Fruit fly (Drosophila melanogaster) whole organism, pupa: Measurements from ENCODE around the gene CG43149.

ENCODE experiments used
- CG10348 ChIP-seq: fragments of 200-800 bp; sonication (Bioruptor generic); IDR thresholded peaks from 2 replicates; pipeline ENCODE4 v1.3.6; 2022; ENCODE audit warnings: missing biosample characterization, missing genetic modification characterization
- CG12605 ChIP-seq: fragments of 200-800 bp; sonication (Bioruptor generic); IDR thresholded peaks from 2 replicates; pipeline ENCODE4 v1.3.6; 2022; ENCODE audit warnings: missing biosample characterization, missing genetic modification characterization
- CG13204 ChIP-seq: fragments of 200-800 bp; sonication (Bioruptor generic); optimal IDR thresholded peaks from 2 replicates; lab custom pipeline; 2018; ENCODE audit warnings: missing biosample characterization, mild to moderate bottlenecking, missing genetic modification characterization, moderate library complexity
- CG14655 ChIP-seq: fragments of 200-800 bp; sonication (Bioruptor generic); optimal IDR thresholded peaks from 3 replicates; lab custom pipeline; 2017; ENCODE audit warnings: mild to moderate bottlenecking, missing biosample characterization, missing genetic modification reagents, missing genetic modification characterization
- CG15710 ChIP-seq: fragments of 200-800 bp; sonication (Bioruptor generic); optimal IDR thresholded peaks from 2 replicates; lab custom pipeline; 2018; ENCODE audit warnings: missing biosample characterization, mild to moderate bottlenecking, missing genetic modification characterization, moderate library complexity
- CG17806 ChIP-seq: fragments of 200-800 bp; sonication (Bioruptor generic); optimal IDR thresholded peaks from 2 replicates; lab custom pipeline; 2018; ENCODE audit warnings: missing biosample characterization, mild to moderate bottlenecking, missing genetic modification characterization, moderate library complexity
- CG32121 ChIP-seq: fragments of 200-800 bp; sonication (Bioruptor generic); IDR thresholded peaks from 2 replicates; pipeline ENCODE4 v1.3.6; 2022; ENCODE audit warnings: missing biosample characterization, missing genetic modification characterization
- CG34367 ChIP-seq: fragments of 200-800 bp; sonication (Bioruptor generic); optimal IDR thresholded peaks from 2 replicates; lab custom pipeline; 2018; ENCODE audit warnings: missing biosample characterization, mild to moderate bottlenecking, missing genetic modification characterization
- CG4496 ChIP-seq: fragments of 200-800 bp; sonication (Bioruptor generic); IDR thresholded peaks from 3 replicates; pipeline ENCODE4 v1.3.6; 2022; ENCODE audit warnings: missing biosample characterization, missing genetic modification characterization
- CG8159 ChIP-seq: fragments of 200-800 bp; sonication (Bioruptor generic); optimal IDR thresholded peaks from 3 replicates; lab custom pipeline; 2018; ENCODE audit warnings: missing biosample characterization, mild to moderate bottlenecking, missing genetic modification characterization, moderate library complexity
- CG8301 ChIP-seq: fragments of 200-800 bp; sonication (Bioruptor generic); optimal IDR thresholded peaks from 2 replicates; lab custom pipeline; 2018; ENCODE audit warnings: missing biosample characterization, mild to moderate bottlenecking, missing genetic modification characterization
- CG9948 ChIP-seq: fragments of 200-800 bp; sonication (Bioruptor generic); optimal IDR thresholded peaks from 2 replicates; lab custom pipeline; 2018; ENCODE audit warnings: missing biosample characterization, mild to moderate bottlenecking, missing genetic modification characterization, moderate library complexity
- D1 ChIP-seq: fragments of 200-800 bp; sonication (Bioruptor generic); optimal IDR thresholded peaks from 2 replicates; lab custom pipeline; 2018; ENCODE audit warnings: missing biosample characterization, mild to moderate bottlenecking, missing genetic modification characterization, moderate library complexity
- EcR ChIP-seq: fragments of 200-800 bp; sonication (Bioruptor generic); optimal IDR thresholded peaks from 3 replicates; lab custom pipeline; 2019; ENCODE audit warnings: missing biosample characterization, missing genetic modification characterization, mild to moderate bottlenecking, moderate library complexity, missing genetic modification reagents
- Ets98B ChIP-seq: fragments of 200-800 bp; sonication (Bioruptor generic); IDR thresholded peaks from 2 replicates; pipeline ENCODE4 v1.3.6; 2022; ENCODE audit warnings: missing biosample characterization, missing genetic modification characterization
- Pif1A ChIP-seq: fragments of 200-800 bp; sonication (Bioruptor generic); optimal IDR thresholded peaks from 3 replicates; lab custom pipeline; 2016; ENCODE audit warnings: missing biosample characterization, missing genetic modification characterization
- Pif1B ChIP-seq: fragments of 200-800 bp; sonication (Bioruptor generic); optimal IDR thresholded peaks from 3 replicates; lab custom pipeline; 2016; ENCODE audit warnings: missing biosample characterization, missing genetic modification characterization
- Snoo ChIP-seq: fragments of 200-800 bp; sonication (Bioruptor generic); optimal IDR thresholded peaks from 3 replicates; lab custom pipeline; 2017; ENCODE audit warnings: missing biosample characterization, mild to moderate bottlenecking, missing genetic modification characterization, inconsistent platforms
- fd96Ca ChIP-seq: fragments of 200-800 bp; sonication (Bioruptor generic); IDR thresholded peaks from 3 replicates; pipeline ENCODE4 v1.3.6; 2022; ENCODE audit warnings: missing biosample characterization, missing genetic modification characterization
- gl ChIP-seq: fragments of 200-800 bp; sonication (Bioruptor generic); optimal IDR thresholded peaks from 2 replicates; lab custom pipeline; 2018; ENCODE audit warnings: missing biosample characterization, mild to moderate bottlenecking, missing genetic modification characterization
- rn ChIP-seq: fragments of 200-800 bp; sonication (Bioruptor generic); IDR thresholded peaks from 2 replicates; pipeline ENCODE4 v1.3.6; 2022; ENCODE audit warnings: missing biosample characterization, missing genetic modification characterization

Gene CG43149

DNA sequence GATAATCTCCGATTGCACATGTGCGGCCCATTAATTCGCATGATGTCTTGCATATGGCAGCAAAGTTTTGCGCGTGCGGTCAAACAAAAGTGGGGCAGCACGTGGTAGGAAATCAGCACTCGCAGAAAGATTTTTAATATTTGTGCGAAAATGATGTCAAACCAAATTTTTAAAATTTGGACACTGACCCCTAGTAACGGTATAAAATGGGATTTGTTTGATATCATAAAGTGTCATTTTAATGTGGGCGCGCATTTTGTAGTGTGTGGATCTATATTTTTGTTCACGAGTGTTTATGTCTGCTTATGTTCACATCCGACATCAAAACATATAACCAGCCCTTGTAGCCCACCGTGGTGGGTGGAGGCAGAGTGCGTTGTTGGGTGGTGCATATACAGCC is 39.5 kb upstream of the CG43149 start:
- TF ChIP-seq CG8301 (tag; lab: Kevin White, UChicago) (peak; percentile 53), CG34367 (tag; lab: Kevin White, UChicago) (peak; percentile 41), CG8159 (peak; percentile 57), rn (GFP tag; lab: Robert Waterston, UW) (no peak), Pif1A (GFP tag; lab: Kevin White, UChicago) (peak; percentile 63), CG12605 (no peak), gl (tag; lab: Kevin White, UChicago) (no peak), fd96Ca (GFP tag; lab: Robert Waterston, UW) (no peak), Snoo (tag; lab: Kevin White, UChicago) (no peak), CG13204 (no peak), CG14655 (GFP tag; lab: Kevin White, UChicago) (peak; percentile 52), CG32121 (GFP tag; lab: Robert Waterston, UW) (peak; percentile 74), Ets98B (GFP tag; lab: Robert Waterston, UW) (no peak), CG4496 (peak; percentile 81), Pif1B (GFP tag; lab: Kevin White, UChicago) (peak; percentile 43), EcR (GFP tag; lab: Kevin White, UChicago) (no peak), CG15710 (tag; lab: Kevin White, UChicago) (peak; percentile 52), CG9948 (tag; lab: Kevin White, UChicago) (peak; percentile 53), CG10348 (GFP tag; lab: Robert Waterston, UW) (no peak), CG17806 (tag; lab: Kevin White, UChicago) (peak; percentile 62), D1 (tag; lab: Kevin White, UChicago) (no peak)

DNA sequence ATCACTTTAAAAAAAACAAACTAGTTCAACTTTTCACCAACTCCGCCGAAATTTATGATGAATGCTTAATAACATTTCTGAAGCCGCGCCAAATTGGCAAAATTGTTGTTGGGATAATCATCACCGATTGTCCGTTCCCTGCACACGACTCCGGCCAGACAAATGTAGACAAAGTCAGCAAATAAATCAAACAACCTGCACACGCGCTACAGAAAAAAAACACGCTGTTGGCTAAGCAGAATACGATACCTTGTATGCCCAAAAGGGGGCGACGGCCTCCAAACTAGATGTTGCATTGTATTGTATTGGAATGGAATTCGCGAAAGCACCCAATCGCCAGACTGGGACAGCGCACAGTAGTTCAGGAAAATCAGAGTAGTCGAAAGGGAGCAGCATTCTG is 39.0 kb upstream of the CG43149 start:
- TF ChIP-seq Snoo (tag; lab: Kevin White, UChicago), result no peak
- no peak for TF ChIP-seq CG9948 (tag; lab: Kevin White, UChicago)
- no peak for TF ChIP-seq CG12605

DNA sequence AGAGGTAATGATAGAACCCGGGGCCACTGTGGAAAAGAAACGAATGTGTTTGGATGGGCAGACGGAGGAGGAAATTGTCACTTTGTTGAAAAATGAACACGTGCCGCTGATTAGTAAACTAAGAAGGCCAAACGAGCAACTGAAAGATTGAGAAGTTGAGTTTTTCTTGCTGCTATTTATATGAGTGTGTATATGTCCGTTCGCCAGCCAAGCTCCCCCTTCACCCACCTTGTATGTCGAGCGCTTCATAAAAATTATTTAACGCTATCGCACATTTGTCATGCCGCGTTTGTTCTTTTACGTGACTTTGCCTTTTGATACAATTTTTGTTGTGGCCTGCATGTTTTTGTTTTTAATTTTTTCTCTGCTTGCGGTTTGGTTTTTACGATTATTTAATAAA is 37.4 kb upstream of the CG43149 start:
- no peak for TF ChIP-seq CG12605
- no peak for TF ChIP-seq CG10348 (GFP tag; lab: Robert Waterston, UW)
- TF ChIP-seq CG34367 (tag; lab: Kevin White, UChicago), result no peak
- TF ChIP-seq CG17806 (tag; lab: Kevin White, UChicago), result no peak
- no peak for TF ChIP-seq D1 (tag; lab: Kevin White, UChicago)
- no peak for TF ChIP-seq CG15710 (tag; lab: Kevin White, UChicago)
- no peak for TF ChIP-seq CG32121 (GFP tag; lab: Robert Waterston, UW)
- no peak for TF ChIP-seq gl (tag; lab: Kevin White, UChicago)
- no peak for TF ChIP-seq CG4496
- no peak for TF ChIP-seq rn (GFP tag; lab: Robert Waterston, UW)
- TF ChIP-seq CG8301 (tag; lab: Kevin White, UChicago), result no peak
- TF ChIP-seq Pif1B (GFP tag; lab: Kevin White, UChicago), result no peak
- no peak for TF ChIP-seq CG13204
- no peak for TF ChIP-seq CG14655 (GFP tag; lab: Kevin White, UChicago)

DNA sequence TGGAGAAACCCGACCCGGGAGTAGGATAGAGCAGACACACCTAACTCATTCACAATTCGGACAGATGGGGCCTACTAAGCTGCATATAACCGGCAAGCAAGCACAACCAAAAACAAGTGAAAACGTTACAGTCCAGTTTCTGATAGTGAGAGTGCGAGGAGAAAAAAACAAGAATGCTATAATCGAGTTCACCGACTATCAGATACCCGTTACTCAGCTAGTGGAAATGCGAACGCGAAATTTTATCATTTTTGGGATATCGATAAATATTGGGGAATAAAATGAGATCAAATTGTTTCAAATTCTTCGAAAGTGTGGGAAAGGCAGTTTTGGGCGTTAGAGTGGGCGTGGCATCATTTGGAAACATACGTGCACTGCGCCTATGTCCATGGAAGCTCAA is 36.3 kb upstream of the CG43149 start:
- TF ChIP-seq CG9948 (tag; lab: Kevin White, UChicago) (no peak), CG14655 (GFP tag; lab: Kevin White, UChicago) (no peak), CG8301 (tag; lab: Kevin White, UChicago) (peak; percentile 26)

DNA sequence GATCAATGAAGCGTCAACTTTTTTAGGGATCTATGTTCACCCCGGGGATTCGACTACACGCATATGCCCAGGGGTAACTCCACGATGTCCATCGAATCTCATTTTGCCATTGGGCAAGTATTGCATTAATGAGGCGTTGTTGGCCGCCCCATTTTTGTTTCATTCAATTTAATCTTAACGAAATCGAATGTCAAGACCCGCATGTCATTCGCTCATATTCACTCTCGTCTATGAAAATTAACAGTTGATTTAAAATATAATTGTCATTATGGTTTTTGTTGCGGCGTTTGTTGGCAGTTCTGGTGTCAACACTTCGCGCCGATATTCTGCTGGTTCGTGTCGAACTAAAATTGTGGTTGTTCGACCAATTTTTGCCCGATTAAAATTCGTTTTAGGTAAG is 32.4 kb upstream of the CG43149 start:
- TF ChIP-seq CG14655 (GFP tag; lab: Kevin White, UChicago) (no peak), D1 (tag; lab: Kevin White, UChicago) (no peak), fd96Ca (GFP tag; lab: Robert Waterston, UW) (no peak), CG17806 (tag; lab: Kevin White, UChicago) (no peak), CG15710 (tag; lab: Kevin White, UChicago) (no peak), rn (GFP tag; lab: Robert Waterston, UW) (no peak), Ets98B (GFP tag; lab: Robert Waterston, UW) (no peak)

DNA sequence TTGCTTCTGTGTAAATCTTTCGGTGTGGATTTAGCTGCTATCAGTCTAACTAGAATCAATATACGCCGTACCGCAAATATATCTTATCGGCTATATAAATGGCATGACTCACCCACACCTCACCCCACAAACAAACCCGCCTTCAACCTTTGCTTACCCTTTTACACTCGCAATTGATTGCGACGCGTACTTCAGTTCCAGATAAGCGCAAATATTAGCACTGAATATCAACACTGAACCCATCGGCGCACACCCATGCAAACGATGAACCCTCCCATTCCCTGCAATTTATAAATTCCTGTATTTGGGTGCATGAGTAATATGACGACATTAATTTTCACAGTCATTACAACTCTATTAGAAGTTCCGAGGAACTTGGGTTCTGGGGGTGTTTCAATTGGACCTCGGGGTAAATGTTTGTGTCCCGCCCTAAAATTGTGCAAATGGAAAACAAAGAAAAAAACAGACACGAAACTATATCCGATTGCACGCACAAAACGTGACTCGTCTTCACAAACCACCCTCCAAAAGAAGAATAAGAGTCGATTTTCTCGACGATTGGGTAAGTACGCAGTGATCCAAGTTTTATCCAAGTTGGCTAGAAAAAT is 30.8 kb upstream of the CG43149 start:
- TF ChIP-seq Pif1A (GFP tag; lab: Kevin White, UChicago) (peak; percentile 30), CG9948 (tag; lab: Kevin White, UChicago) (no peak), CG8159 (peak; percentile 46), CG10348 (GFP tag; lab: Robert Waterston, UW) (no peak), fd96Ca (GFP tag; lab: Robert Waterston, UW) (no peak), Snoo (tag; lab: Kevin White, UChicago) (peak; percentile 14), CG14655 (GFP tag; lab: Kevin White, UChicago) (peak; percentile 36), rn (GFP tag; lab: Robert Waterston, UW) (no peak), CG12605 (no peak), CG32121 (GFP tag; lab: Robert Waterston, UW) (no peak), CG4496 (no peak), CG13204 (peak; percentile 25), EcR (GFP tag; lab: Kevin White, UChicago) (peak; percentile 61), CG34367 (tag; lab: Kevin White, UChicago) (peak; percentile 19), CG17806 (tag; lab: Kevin White, UChicago) (no peak), Pif1B (GFP tag; lab: Kevin White, UChicago) (no peak), Ets98B (GFP tag; lab: Robert Waterston, UW) (no peak), D1 (tag; lab: Kevin White, UChicago) (no peak), CG8301 (tag; lab: Kevin White, UChicago) (no peak), CG15710 (tag; lab: Kevin White, UChicago) (no peak), gl (tag; lab: Kevin White, UChicago) (peak; percentile 62)
